Fruit fly (Drosophila melanogaster): ENCODE results near the gene scu.

DNA sequence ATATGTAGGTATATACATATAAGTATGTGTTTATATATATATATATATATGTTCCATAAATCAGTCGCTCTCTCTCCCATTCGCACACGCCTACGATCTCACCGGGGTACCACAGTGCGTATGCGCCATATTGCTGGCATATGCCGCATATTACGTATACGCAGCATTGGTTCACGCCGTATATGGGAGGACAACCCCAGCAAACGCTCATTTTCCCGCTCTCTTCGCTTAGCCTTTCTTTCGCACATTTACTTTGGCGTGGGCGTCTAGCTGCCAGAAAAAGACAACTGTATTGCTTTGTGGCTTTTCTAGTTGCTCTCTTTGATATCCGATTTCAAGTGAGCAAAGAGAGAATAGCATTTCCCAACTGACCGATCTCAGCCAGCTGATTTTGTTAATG, 23.7 kb downstream of the scu start:
- TF ChIP-seq CG13204 (GFP tag; optimal IDR thresholded peaks at IDR 0.05) (no peak), Snoo (tag; optimal IDR thresholded peaks at IDR 0.05) (no peak), gl (tag; optimal IDR thresholded peaks at IDR 0.05) (no peak), fd96Ca (GFP tag; IDR thresholded peaks at IDR 0.05) (no peak), CG12605 (GFP tag; IDR thresholded peaks at IDR 0.05) (no peak), CG8301 (tag; optimal IDR thresholded peaks at IDR 0.05) (no peak), CG17806 (tag; optimal IDR thresholded peaks at IDR 0.05) (no peak), CG14655 (GFP tag; optimal IDR thresholded peaks at IDR 0.05) (no peak), CG9948 (tag; optimal IDR thresholded peaks at IDR 0.05) (no peak), rn (GFP tag; IDR thresholded peaks at IDR 0.05) (no peak), D1 (tag; optimal IDR thresholded peaks at IDR 0.05) (no peak), Pif1B (GFP tag; optimal IDR thresholded peaks at IDR 0.05) (no peak), EcR (GFP tag; optimal IDR thresholded peaks at IDR 0.05) (no peak), CG4496 (GFP tag; IDR thresholded peaks at IDR 0.05) (no peak)

Measured in whole organism, pupa.